Fruit fly (Drosophila melanogaster) whole organism, embryonic: Measurements from ENCODE around the gene St2.
A peak's percentile ranks its signal among the peaks of the same experiment; 100 is the strongest.

Experiments
- C15 ChIP-seq: fragments of 200-800 bp; sonication (Bioruptor generic); IDR thresholded peaks from 3 replicates; pipeline ENCODE4 v1.3.6; 2022; ENCODE audit warnings: missing biosample characterization, missing genetic modification characterization
- CG10321 ChIP-seq: fragments of 200-800 bp; sonication (Bioruptor generic); IDR thresholded peaks from 2 replicates; pipeline ENCODE4 v1.3.6; 2022; ENCODE audit warnings: missing biosample characterization, missing genetic modification characterization
- CG10565 ChIP-seq: fragments of 200-800 bp; sonication (Bioruptor generic); optimal IDR thresholded peaks from 3 replicates; lab custom pipeline; 2016; ENCODE audit warnings: missing biosample characterization, mild to moderate bottlenecking, missing genetic modification characterization
- CG10654 ChIP-seq: fragments of 200-800 bp; sonication (Bioruptor generic); optimal IDR thresholded peaks from 2 replicates; lab custom pipeline; 2016; ENCODE audit warnings: missing biosample characterization, missing genetic modification characterization
- CG12299 ChIP-seq: fragments of 200-800 bp; sonication (Bioruptor generic); optimal IDR thresholded peaks from 2 replicates; lab custom pipeline; 2018; ENCODE audit warnings: missing biosample characterization, mild to moderate bottlenecking, missing genetic modification characterization
- CG14965 ChIP-seq: fragments of 200-800 bp; sonication (Bioruptor generic); optimal IDR thresholded peaks from 2 replicates; lab custom pipeline; 2016; ENCODE audit warnings: missing biosample characterization, missing genetic modification characterization, borderline replicate concordance
- CG1647 ChIP-seq: fragments of 200-800 bp; sonication (Bioruptor generic); optimal IDR thresholded peaks from 3 replicates; lab custom pipeline; 2016; ENCODE audit warnings: missing biosample characterization, missing genetic modification characterization
- CG17802 ChIP-seq: fragments of 200-800 bp; sonication (Bioruptor generic); optimal IDR thresholded peaks from 2 replicates; lab custom pipeline; 2018; ENCODE audit warnings: missing biosample characterization, mild to moderate bottlenecking, missing genetic modification characterization, moderate library complexity
- CG18619 ChIP-seq: fragments of 200-800 bp; sonication (Bioruptor generic); optimal IDR thresholded peaks from 3 replicates; lab custom pipeline; 2017; ENCODE audit warnings: missing biosample characterization, mild to moderate bottlenecking, missing genetic modification characterization
- CG2129 ChIP-seq: fragments of 200-800 bp; sonication (Bioruptor generic); IDR thresholded peaks from 2 replicates; pipeline ENCODE4 v1.3.6; 2022; ENCODE audit warnings: missing biosample characterization, missing genetic modification characterization; ENCODE audit not compliant: partially characterized antibody
- CG2712 ChIP-seq: fragments of 200-800 bp; optimal IDR thresholded peaks from 3 replicates; lab custom pipeline; 2019; ENCODE audit warnings: missing biosample characterization, mild to moderate bottlenecking, missing genetic modification characterization, moderate library complexity
- CG3838 ChIP-seq: fragments of 200-800 bp; sonication (Bioruptor generic); optimal IDR thresholded peaks from 3 replicates; lab custom pipeline; 2016; ENCODE audit warnings: missing biosample characterization, missing genetic modification characterization
- CG4424 ChIP-seq: fragments of 200-800 bp; sonication (Bioruptor generic); optimal IDR thresholded peaks from 3 replicates; lab custom pipeline; 2016; ENCODE audit warnings: missing biosample characterization, missing genetic modification characterization
- CG4854 ChIP-seq: fragments of 200-800 bp; sonication (Bioruptor generic); optimal IDR thresholded peaks from 2 replicates; lab custom pipeline; 2016; ENCODE audit warnings: missing biosample characterization, missing genetic modification characterization, inconsistent platforms
- CG6791 ChIP-seq: fragments of 200-800 bp; sonication (Bioruptor generic); IDR thresholded peaks from 3 replicates; pipeline ENCODE4 v1.3.6; 2022; ENCODE audit warnings: missing biosample characterization, missing genetic modification characterization; ENCODE audit not compliant: partially characterized antibody
- CG7745 ChIP-seq: fragments of 200-800 bp; sonication (Bioruptor generic); optimal IDR thresholded peaks from 2 replicates; lab custom pipeline; 2018; ENCODE audit warnings: missing biosample characterization, mild to moderate bottlenecking, missing genetic modification characterization, moderate library complexity
- CG8281 ChIP-seq: fragments of 200-800 bp; sonication (Bioruptor generic); optimal IDR thresholded peaks from 2 replicates; lab custom pipeline; 2018; ENCODE audit warnings: missing biosample characterization, mild to moderate bottlenecking, missing genetic modification characterization, moderate library complexity
- CG8359 ChIP-seq: fragments of 200-800 bp; sonication (Bioruptor generic); optimal IDR thresholded peaks from 2 replicates; lab custom pipeline; 2017; ENCODE audit warnings: missing biosample characterization, mild to moderate bottlenecking, missing genetic modification characterization, borderline replicate concordance
- CG8944 ChIP-seq: fragments of 200-800 bp; sonication (Bioruptor generic); optimal IDR thresholded peaks from 3 replicates; lab custom pipeline; 2016; ENCODE audit warnings: missing biosample characterization, missing genetic modification characterization
- Camta ChIP-seq: fragments of 200-800 bp; sonication (Bioruptor generic); optimal IDR thresholded peaks from 2 replicates; lab custom pipeline; 2016; ENCODE audit warnings: missing biosample characterization, missing genetic modification characterization
- Dp ChIP-seq: fragments of 200-800 bp; sonication (Bioruptor generic); optimal IDR thresholded peaks from 2 replicates; lab custom pipeline; 2018; ENCODE audit warnings: missing biosample characterization, mild to moderate bottlenecking, missing genetic modification characterization, moderate library complexity
- Eip74EF ChIP-seq, 2 experiments: fragments of 200-800 bp in 1 of 2; fragments of >200 bp in 1 of 2; sonication (Bioruptor generic) in 1 of 2; optimal IDR thresholded peaks; 2 replicates each; lab custom pipeline; 2017 to 2019; ENCODE audit warnings: missing biosample characterization in 2 of 2, missing genetic modification characterization in 2 of 2, mild to moderate bottlenecking in 1 of 2, moderate library complexity in 1 of 2
- HLHmδ ChIP-seq: fragments of 200-800 bp; sonication (Bioruptor generic); optimal IDR thresholded peaks from 2 replicates; lab custom pipeline; 2018; ENCODE audit warnings: missing biosample characterization, mild to moderate bottlenecking, missing genetic modification characterization, moderate library complexity
- Hand ChIP-seq: fragments of 200-800 bp; sonication (Bioruptor generic); optimal IDR thresholded peaks from 2 replicates; lab custom pipeline; 2017; ENCODE audit warnings: mild to moderate bottlenecking, missing biosample characterization, missing genetic modification reagents, missing genetic modification characterization
- Mad ChIP-seq: fragments of 200-800 bp; sonication (Bioruptor generic); optimal IDR thresholded peaks from 2 replicates; lab custom pipeline; 2016; ENCODE audit warnings: missing biosample characterization, missing genetic modification characterization
- Nf-YB ChIP-seq: fragments of 200-800 bp; sonication (Bioruptor generic); optimal IDR thresholded peaks from 3 replicates; lab custom pipeline; 2019; ENCODE audit warnings: missing biosample characterization, mild to moderate bottlenecking, missing genetic modification characterization, moderate library complexity
- Poxn ChIP-seq: fragments of 200-800 bp; sonication (Bioruptor generic); IDR thresholded peaks from 2 replicates; pipeline ENCODE4 v1.3.6; 2022; ENCODE audit warnings: missing biosample characterization, missing genetic modification characterization
- Ssrp ChIP-seq: fragments of 200-800 bp; sonication (Bioruptor generic); optimal IDR thresholded peaks from 2 replicates; lab custom pipeline; 2018; ENCODE audit warnings: missing biosample characterization, mild to moderate bottlenecking, missing genetic modification characterization, moderate library complexity
- Vsx1 ChIP-seq: fragments of 200-800 bp; sonication (Bioruptor generic); optimal IDR thresholded peaks from 2 replicates; lab custom pipeline; 2017; ENCODE audit warnings: missing biosample characterization, mild to moderate bottlenecking, missing genetic modification characterization, missing genetic modification reagents
- al ChIP-seq: fragments of 200-800 bp; sonication (Bioruptor generic); IDR thresholded peaks from 2 replicates; pipeline ENCODE4 v1.3.6; 2022; ENCODE audit warnings: missing biosample characterization, missing genetic modification characterization
- aop ChIP-seq: fragments of 200-800 bp; sonication (Bioruptor generic); IDR thresholded peaks from 2 replicates; pipeline ENCODE4 v1.3.6; 2022; ENCODE audit warnings: missing biosample characterization, missing genetic modification characterization
- ap ChIP-seq: fragments of 200-800 bp; sonication (Bioruptor generic); IDR thresholded peaks from 2 replicates; pipeline ENCODE4 v1.3.6; 2022; ENCODE audit warnings: missing biosample characterization, missing genetic modification characterization
- ash1 ChIP-seq: fragments of 200-800 bp; sonication (Bioruptor generic); optimal IDR thresholded peaks from 2 replicates; lab custom pipeline; 2018; ENCODE audit warnings: missing biosample characterization, mild to moderate bottlenecking, missing genetic modification characterization
- ato ChIP-seq: fragments of 200-800 bp; sonication (Bioruptor generic); IDR thresholded peaks from 2 replicates; pipeline ENCODE4 v1.3.6; 2022; ENCODE audit warnings: missing biosample characterization, missing genetic modification characterization; ENCODE audit not compliant: partially characterized antibody
- bigmax ChIP-seq: fragments of 200-800 bp; sonication (Bioruptor generic); optimal IDR thresholded peaks from 2 replicates; lab custom pipeline; 2018; ENCODE audit warnings: missing biosample characterization, mild to moderate bottlenecking, missing genetic modification characterization
- bowl ChIP-seq: fragments of 200-800 bp; sonication (Bioruptor generic); IDR thresholded peaks from 2 replicates; pipeline ENCODE4 v1.3.6; 2022; ENCODE audit warnings: missing biosample characterization, missing genetic modification characterization
- br ChIP-seq: fragments of >200 bp; optimal IDR thresholded peaks from 2 replicates; lab custom pipeline; 2017
- bsh ChIP-seq, 2 experiments: fragments of 200-800 bp; sonication (Bioruptor generic); optimal IDR thresholded peaks; 2 replicates each; lab custom pipeline; 2017 to 2018; ENCODE audit warnings: mild to moderate bottlenecking in 2 of 2, missing biosample characterization in 2 of 2, missing genetic modification characterization in 2 of 2, moderate library complexity in 1 of 2
- ewg ChIP-seq: fragments of 200-800 bp; sonication (Bioruptor generic); optimal IDR thresholded peaks from 3 replicates; lab custom pipeline; 2017; ENCODE audit warnings: mild to moderate bottlenecking, missing biosample characterization, missing genetic modification reagents, missing genetic modification characterization
- fu2 ChIP-seq: fragments of 200-800 bp; sonication (Bioruptor generic); optimal IDR thresholded peaks from 2 replicates; lab custom pipeline; 2016; ENCODE audit warnings: missing biosample characterization, missing genetic modification characterization
- run ChIP-seq: fragments of 200-800 bp; sonication (Bioruptor generic); optimal IDR thresholded peaks from 3 replicates; lab custom pipeline; 2018; ENCODE audit warnings: missing biosample characterization, mild to moderate bottlenecking, missing genetic modification characterization
- stwl ChIP-seq: fragments of 200-800 bp; sonication (Bioruptor generic); optimal IDR thresholded peaks from 3 replicates; lab custom pipeline; 2018; ENCODE audit warnings: missing biosample characterization, mild to moderate bottlenecking, missing genetic modification characterization, moderate library complexity
- sug ChIP-seq: fragments of 200-800 bp; optimal IDR thresholded peaks from 2 replicates; lab custom pipeline; 2019; ENCODE audit warnings: missing biosample characterization, mild to moderate bottlenecking, missing genetic modification characterization, moderate library complexity
- tio ChIP-seq: fragments of 200-800 bp; sonication (Bioruptor generic); optimal IDR thresholded peaks from 2 replicates; lab custom pipeline; 2017; ENCODE audit warnings: missing biosample characterization, missing genetic modification characterization, inconsistent platforms
- tll ChIP-seq, 2 experiments: fragments of 200-800 bp in 1 of 2; fragments of >200 bp in 1 of 2; sonication (Bioruptor generic) in 1 of 2; optimal IDR thresholded peaks; 2 replicates each; lab custom pipeline; 2017 to 2019; ENCODE audit warnings: missing biosample characterization in 2 of 2, missing genetic modification characterization in 2 of 2, mild to moderate bottlenecking in 1 of 2, moderate library complexity in 1 of 2
- tup ChIP-seq: fragments of 200-800 bp; sonication (Bioruptor generic); optimal IDR thresholded peaks from 2 replicates; lab custom pipeline; 2016; ENCODE audit warnings: missing biosample characterization, mild to moderate bottlenecking, missing genetic modification characterization, moderate library complexity
- twi ChIP-seq: fragments of 200-800 bp; optimal IDR thresholded peaks from 2 replicates; lab custom pipeline; 2019; ENCODE audit warnings: missing biosample characterization, mild to moderate bottlenecking, missing genetic modification characterization, moderate library complexity
- tx ChIP-seq: fragments of 200-800 bp; sonication (Bioruptor generic); optimal IDR thresholded peaks from 2 replicates; lab custom pipeline; 2016; ENCODE audit warnings: missing biosample characterization, missing genetic modification characterization
- unpg ChIP-seq: fragments of 200-800 bp; sonication (Bioruptor generic); optimal IDR thresholded peaks from 3 replicates; lab custom pipeline; 2018; ENCODE audit warnings: missing biosample characterization, mild to moderate bottlenecking, missing genetic modification characterization, moderate library complexity
- zfh1 ChIP-seq: fragments of 200-800 bp; sonication (Bioruptor generic); IDR thresholded peaks from 3 replicates; pipeline ENCODE4 v1.3.6; 2022; ENCODE audit warnings: missing biosample characterization, missing genetic modification characterization

St2 gene

DNA sequence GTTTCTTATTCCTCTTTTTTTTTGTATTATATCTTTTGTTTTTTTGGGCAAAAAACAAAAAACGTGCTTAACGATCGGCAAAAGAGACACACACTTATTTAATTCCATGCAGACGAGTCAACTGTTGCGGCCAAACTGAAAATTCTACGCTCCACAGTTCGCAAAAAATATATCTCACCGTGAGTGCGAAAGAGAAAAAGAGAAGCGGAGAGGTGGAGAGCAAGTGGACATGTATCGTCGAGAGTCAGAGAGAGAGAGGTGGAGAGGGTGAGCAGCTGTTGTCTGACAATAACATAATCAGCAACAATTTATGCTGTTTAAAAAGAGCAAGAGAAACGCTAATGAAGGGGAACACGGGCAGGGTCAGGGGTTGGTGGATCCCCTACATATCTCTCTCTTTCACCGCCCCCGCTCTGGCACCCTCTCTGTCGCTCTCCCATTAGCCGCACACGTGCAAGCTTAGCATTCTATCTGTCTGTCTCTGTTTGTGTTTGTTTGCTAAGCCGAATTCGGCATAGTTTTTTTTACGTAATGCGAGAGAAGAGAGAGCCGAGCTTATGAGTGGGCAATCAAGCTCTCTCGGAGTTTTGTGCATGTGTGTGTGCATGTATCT, 24.8 kb upstream of the St2 start (continued):
- TF ChIP-seq al (GFP tag; lab: Robert Waterston, UW) (no peak), Eip74EF (GFP tag; optimal IDR thresholded peaks at IDR 0.05; lab: Kevin White, UChicago) (no peak), CG4424 (GFP tag; lab: Kevin White, UChicago) (no peak), CG10565 (GFP tag; lab: Kevin White, UChicago) (no peak), tll (GFP tag; optimal IDR thresholded peaks at IDR 0.05; lab: Kevin White, UChicago) (no peak), br (lab: Kevin White, UChicago) (no peak), Hand (GFP tag; lab: Kevin White, UChicago) (no peak), CG18619 (GFP tag; lab: Kevin White, UChicago) (no peak), CG3838 (GFP tag; lab: Kevin White, UChicago) (no peak), CG8944 (GFP tag; lab: Kevin White, UChicago) (no peak), stwl (tag; lab: Kevin White, UChicago) (no peak), ash1 (GFP tag; lab: Kevin White, UChicago) (no peak), tup (GFP tag; lab: Kevin White, UChicago) (no peak), CG14965 (GFP tag; lab: Kevin White, UChicago) (no peak), Camta (GFP tag; lab: Kevin White, UChicago) (no peak), CG17802 (tag; lab: Kevin White, UChicago) (no peak), CG1647 (GFP tag; lab: Kevin White, UChicago) (no peak), ato (no peak), CG7745 (no peak), unpg (no peak), bsh (GFP tag; optimal IDR thresholded peaks at IDR 0.05; lab: Kevin White, UChicago) (no peak), CG2712 (no peak), bowl (peak; percentile 5; the same call in 1 of the 2 replicates), ewg (GFP tag; lab: Kevin White, UChicago) (no peak), fu2 (GFP tag; lab: Kevin White, UChicago) (no peak), CG8281 (tag; lab: Kevin White, UChicago) (no peak), twi (tag; lab: Kevin White, UChicago) (no peak), Vsx1 (GFP tag; lab: Kevin White, UChicago) (no peak), HLHmδ (GFP tag; lab: Kevin White, UChicago) (peak; percentile 43), CG4854 (GFP tag; lab: Kevin White, UChicago) (no peak), CG8359 (no peak), Mad (GFP tag; lab: Kevin White, UChicago) (no peak), ap (GFP tag; lab: Robert Waterston, UW) (no peak), C15 (GFP tag; lab: Robert Waterston, UW) (no peak), CG6791 (no peak), CG10654 (GFP tag; lab: Kevin White, UChicago) (no peak), aop (GFP tag; lab: Robert Waterston, UW) (no peak), Ssrp (tag; lab: Kevin White, UChicago) (no peak), run (no peak), CG2129 (GFP tag; lab: Robert Waterston, UW) (no peak), sug (tag; lab: Kevin White, UChicago) (peak; percentile 58), tx (GFP tag; lab: Kevin White, UChicago) (no peak), zfh1 (GFP tag; lab: Robert Waterston, UW) (no peak), CG10321 (no peak), Dp (GFP tag; lab: Kevin White, UChicago) (no peak), Poxn (GFP tag; lab: Robert Waterston, UW) (no peak), Nf-YB (GFP tag; lab: Kevin White, UChicago) (peak; percentile 59), tio (no peak), bigmax (GFP tag; lab: Kevin White, UChicago) (no peak), CG12299 (tag; lab: Kevin White, UChicago) (no peak)
